Worm (Caenorhabditis elegans) whole organism, L4 larva: ENCODE results near the gene C49F5.13.

Source experiments
- D1046.2 ChIP-seq: fragments of 200-800 bp; sonication (Bioruptor generic); IDR thresholded peaks from 2 replicates; pipeline ENCODE4 v1.3.6; 2022; ENCODE audit warnings: missing genetic modification characterization, missing compliant biosample characterization
- F26F4.8 ChIP-seq: fragments of 200-800 bp; sonication (Bioruptor generic); conservative IDR thresholded peaks from 2 replicates; pipeline ENCODE4 v1.3.6; 2022; ENCODE audit warnings: missing genetic modification characterization, missing compliant biosample characterization
- F37D6.2 ChIP-seq: sonication (generic microtip); optimal IDR thresholded peaks from 2 replicates; lab custom pipeline; 2016; ENCODE audit warnings: mild to moderate bottlenecking, missing genetic modification characterization, missing compliant biosample characterization
- Y105C5A.15 ChIP-seq: fragments of 200-800 bp; sonication (Bioruptor generic); IDR thresholded peaks from 2 replicates; pipeline ENCODE4 v1.3.6; 2022; ENCODE audit warnings: missing genetic modification characterization, missing compliant biosample characterization
- Y5F2A.4 ChIP-seq: fragments of 200-800 bp; sonication (Bioruptor generic); optimal IDR thresholded peaks from 2 replicates; lab custom pipeline; 2018; ENCODE audit warnings: mild to moderate bottlenecking, missing genetic modification characterization, missing compliant biosample characterization
- ZK337.2 ChIP-seq: fragments of 200-800 bp; sonication (Bioruptor generic); IDR thresholded peaks from 2 replicates; pipeline ENCODE4 v1.3.6; 2022; ENCODE audit warnings: missing genetic modification reagents, missing genetic modification characterization, missing compliant biosample characterization
- aha-1 ChIP-seq: fragments of 150-350 bp; peaks from one replicate; lab custom pipeline; 2014; ENCODE audit warnings: missing biosample characterization, missing genetic modification characterization
- attf-4 ChIP-seq: sonication (generic microtip); optimal IDR thresholded peaks from 3 replicates; lab custom pipeline; 2017; ENCODE audit warnings: missing biosample characterization, missing genetic modification characterization
- ceh-28 ChIP-seq: fragments of 150-350 bp; optimal IDR thresholded peaks from 2 replicates; lab custom pipeline; 2014; ENCODE audit warnings: missing biosample characterization, missing genetic modification reagents, missing genetic modification characterization
- ceh-32 ChIP-seq: sonication (generic microtip); optimal IDR thresholded peaks from 2 replicates; lab custom pipeline; 2016; ENCODE audit warnings: mild to moderate bottlenecking, missing genetic modification characterization, missing compliant biosample characterization; ENCODE audit not compliant: poor library complexity
- ceh-62 ChIP-seq: sonication (generic microtip); optimal IDR thresholded peaks from 2 replicates; lab custom pipeline; 2017; ENCODE audit warnings: missing biosample characterization, missing genetic modification characterization
- ceh-82 ChIP-seq: sonication (generic microtip); optimal IDR thresholded peaks from 2 replicates; lab custom pipeline; 2017; ENCODE audit warnings: missing biosample characterization, missing genetic modification characterization
- cey-2 ChIP-seq: sonication (generic microtip); optimal IDR thresholded peaks from 3 replicates; lab custom pipeline; 2017; ENCODE audit warnings: missing genetic modification characterization, mild to moderate bottlenecking, missing compliant biosample characterization, antibody characterized with exemption, borderline replicate concordance; ENCODE audit not compliant: insufficient read depth
- ctbp-1 ChIP-seq: fragments of 200-800 bp; sonication (Bioruptor generic); IDR thresholded peaks from 2 replicates; pipeline ENCODE4 v1.3.6; 2022; ENCODE audit warnings: missing genetic modification reagents, missing genetic modification characterization, missing compliant biosample characterization
- daf-12 ChIP-seq: fragments of 150-350 bp; optimal IDR thresholded peaks from 2 replicates; lab custom pipeline; 2014; ENCODE audit warnings: missing biosample characterization, missing genetic modification reagents, missing genetic modification characterization
- daf-16 ChIP-seq, 3 experiments: sonication (generic microtip); optimal IDR thresholded peaks; 2 replicates each; lab custom pipeline; 2016 to 2017; ENCODE audit warnings: missing genetic modification characterization in 3 of 3, missing genetic modification reagents in 3 of 3, mild to moderate bottlenecking in 2 of 3, missing compliant biosample characterization in 2 of 3, missing biosample characterization in 1 of 3, moderate library complexity in 1 of 3
- daf-19 ChIP-seq: fragments of 200-800 bp; sonication (Bioruptor generic); conservative IDR thresholded peaks from 2 replicates; pipeline ENCODE4 v1.3.6; 2022; ENCODE audit warnings: missing genetic modification characterization, missing compliant biosample characterization
- daf-8 ChIP-seq: fragments of 200-800 bp; sonication (Bioruptor generic); IDR thresholded peaks from 2 replicates; pipeline ENCODE4 v1.3.6; 2022; ENCODE audit warnings: missing genetic modification characterization, missing compliant biosample characterization
- dmd-6 ChIP-seq: fragments of 200-800 bp; sonication (Bioruptor generic); IDR thresholded peaks from 2 replicates; pipeline ENCODE4 v1.3.6; 2022; ENCODE audit warnings: missing genetic modification reagents, missing genetic modification characterization, missing compliant biosample characterization
- dpl-1 ChIP-seq: fragments of 150-350 bp; optimal IDR thresholded peaks from 2 replicates; lab custom pipeline; 2014; ENCODE audit warnings: missing biosample characterization, missing genetic modification reagents, missing genetic modification characterization
- fos-1 ChIP-seq: fragments of 150-350 bp; optimal IDR thresholded peaks from 2 replicates; lab custom pipeline; 2014; ENCODE audit warnings: missing biosample characterization, missing genetic modification characterization
- hlh-11 ChIP-seq: fragments of 200-800 bp; sonication (Bioruptor generic); optimal IDR thresholded peaks from 2 replicates; lab custom pipeline; 2018; ENCODE audit warnings: mild to moderate bottlenecking, missing genetic modification characterization, missing compliant biosample characterization
- hlh-30 ChIP-seq: sonication (generic microtip); optimal IDR thresholded peaks from 2 replicates; lab custom pipeline; 2017; ENCODE audit warnings: antibody characterized with exemption, mild to moderate bottlenecking, missing genetic modification characterization, missing compliant biosample characterization; ENCODE audit not compliant: insufficient read depth
- jun-1 ChIP-seq: fragments of 150-350 bp; optimal IDR thresholded peaks from 2 replicates; lab custom pipeline; 2014; ENCODE audit warnings: missing biosample characterization, missing genetic modification reagents, missing genetic modification characterization
- lim-7 ChIP-seq: fragments of 200-800 bp; sonication (Bioruptor generic); IDR thresholded peaks from 2 replicates; pipeline ENCODE4 v1.3.6; 2022; ENCODE audit warnings: missing genetic modification characterization, missing compliant biosample characterization
- lin-29 ChIP-seq: fragments of 200-800 bp; sonication (Bioruptor generic); IDR thresholded peaks from 2 replicates; pipeline ENCODE4 v1.3.6; 2022; ENCODE audit warnings: missing genetic modification reagents, missing genetic modification characterization, missing compliant biosample characterization
- lir-3 ChIP-seq: sonication (generic microtip); optimal IDR thresholded peaks from 2 replicates; lab custom pipeline; 2016; ENCODE audit warnings: mild to moderate bottlenecking, missing genetic modification characterization, missing compliant biosample characterization
- madf-5 ChIP-seq, 2 experiments: fragments of 200-800 bp; sonication (Bioruptor generic); IDR thresholded peaks; 2 replicates each; pipeline ENCODE4 v1.3.6; 2022; ENCODE audit warnings: missing compliant biosample characterization in 2 of 2, missing genetic modification characterization in 2 of 2
- madf-9 ChIP-seq: fragments of 200-800 bp; sonication (Bioruptor generic); conservative IDR thresholded peaks from 2 replicates; pipeline ENCODE4 v1.3.6; 2022; ENCODE audit warnings: missing genetic modification reagents, missing genetic modification characterization, missing compliant biosample characterization
- mdl-1 ChIP-seq, 2 experiments: fragments of 150-350 bp in 1 of 2; sonication (generic microtip) in 1 of 2; optimal IDR thresholded peaks; 2 replicates each; lab custom pipeline; 2014 to 2017; ENCODE audit warnings: missing biosample characterization in 2 of 2, missing genetic modification characterization in 2 of 2
- mdt-29 ChIP-seq: fragments of 200-800 bp; sonication (Bioruptor generic); IDR thresholded peaks from 2 replicates; pipeline ENCODE4 v1.3.6; 2022; ENCODE audit warnings: missing genetic modification reagents, missing genetic modification characterization, missing compliant biosample characterization
- mes-2 ChIP-seq: sonication (generic microtip); optimal IDR thresholded peaks from 2 replicates; lab custom pipeline; 2016; ENCODE audit warnings: missing genotype, mild to moderate bottlenecking, missing genetic modification characterization, missing compliant biosample characterization; ENCODE audit not compliant: poor library complexity, severe bottlenecking
- mxl-3 ChIP-seq: fragments of 200-800 bp; sonication (Bioruptor generic); optimal IDR thresholded peaks from 2 replicates; lab custom pipeline; 2018; ENCODE audit warnings: mild to moderate bottlenecking, missing genetic modification characterization, missing compliant biosample characterization
- nhr-11 ChIP-seq: fragments of 150-350 bp; optimal IDR thresholded peaks from 2 replicates; lab custom pipeline; 2014; ENCODE audit warnings: missing biosample characterization, missing genetic modification characterization
- nhr-237 ChIP-seq: sonication (generic microtip); optimal IDR thresholded peaks from 2 replicates; lab custom pipeline; 2017; ENCODE audit warnings: missing biosample characterization, missing genetic modification characterization
- nhr-28 ChIP-seq: fragments of 150-350 bp; optimal IDR thresholded peaks from 2 replicates; lab custom pipeline; 2014; ENCODE audit warnings: missing biosample characterization, missing genetic modification characterization
- nhr-48 ChIP-seq: sonication (generic microtip); optimal IDR thresholded peaks from 2 replicates; lab custom pipeline; 2016; ENCODE audit warnings: mild to moderate bottlenecking, missing genetic modification characterization, missing compliant biosample characterization
- pha-4 ChIP-seq, 2 experiments: fragments of 150-350 bp in 1 of 2; fragments of 200-800 bp in 1 of 2; sonication (Bioruptor generic) in 1 of 2; IDR thresholded peaks in 1 of 2; optimal IDR thresholded peaks in 1 of 2; 2 replicates each; pipeline versions ENCODE4 v1.3.6 to Lab custom; 2014 to 2022; ENCODE audit warnings: missing genetic modification characterization in 2 of 2, missing genetic modification reagents in 2 of 2, missing biosample characterization in 1 of 2, missing compliant biosample characterization in 1 of 2
- php-3 ChIP-seq: fragments of 200-800 bp; sonication (Bioruptor generic); IDR thresholded peaks from 2 replicates; pipeline ENCODE4 v1.3.6; 2022; ENCODE audit warnings: missing genetic modification reagents, missing genetic modification characterization, missing compliant biosample characterization
- pqm-1 ChIP-seq: sonication (generic microtip); optimal IDR thresholded peaks from 2 replicates; lab custom pipeline; 2017; ENCODE audit warnings: missing biosample characterization, missing genetic modification characterization
- sdz-12 ChIP-seq: fragments of 200-800 bp; sonication (Bioruptor generic); optimal IDR thresholded peaks from 2 replicates; lab custom pipeline; 2018; ENCODE audit warnings: mild to moderate bottlenecking, missing genetic modification characterization, missing compliant biosample characterization
- skn-1 ChIP-seq: fragments of 150-350 bp; optimal IDR thresholded peaks from 2 replicates; lab custom pipeline; 2014; ENCODE audit warnings: missing biosample characterization, missing genetic modification characterization
- snpc-1.2 ChIP-seq: fragments of 200-800 bp; sonication (Bioruptor generic); IDR thresholded peaks from 2 replicates; pipeline ENCODE4 v1.3.6; 2022; ENCODE audit warnings: missing genetic modification reagents, missing genetic modification characterization, missing compliant biosample characterization
- spr-1 ChIP-seq: sonication (generic microtip); optimal IDR thresholded peaks from 2 replicates; lab custom pipeline; 2016; ENCODE audit warnings: mild to moderate bottlenecking, missing genetic modification characterization, missing compliant biosample characterization
- spr-3 ChIP-seq: fragments of 200-800 bp; sonication (Bioruptor generic); optimal IDR thresholded peaks from 2 replicates; lab custom pipeline; 2018; ENCODE audit warnings: mild to moderate bottlenecking, missing genetic modification characterization, missing compliant biosample characterization
- tag-97 ChIP-seq: fragments of 200-800 bp; sonication (Bioruptor generic); IDR thresholded peaks from 2 replicates; pipeline ENCODE4 v1.3.6; 2022; ENCODE audit warnings: missing genetic modification characterization, missing compliant biosample characterization
- vab-7 ChIP-seq: fragments of 200-800 bp; sonication (Bioruptor generic); IDR thresholded peaks from 2 replicates; pipeline ENCODE4 v1.3.6; 2022; ENCODE audit warnings: missing genetic modification reagents, missing genetic modification characterization, missing compliant biosample characterization
- zfp-2 ChIP-seq: sonication (generic microtip); optimal IDR thresholded peaks from 2 replicates; lab custom pipeline; 2016; ENCODE audit warnings: mild to moderate bottlenecking, missing genetic modification characterization, missing compliant biosample characterization
- ztf-7 ChIP-seq: fragments of 150-350 bp; optimal IDR thresholded peaks from 2 replicates; lab custom pipeline; 2014; ENCODE audit warnings: missing biosample characterization, missing genetic modification characterization

C49F5.13 gene

DNA sequence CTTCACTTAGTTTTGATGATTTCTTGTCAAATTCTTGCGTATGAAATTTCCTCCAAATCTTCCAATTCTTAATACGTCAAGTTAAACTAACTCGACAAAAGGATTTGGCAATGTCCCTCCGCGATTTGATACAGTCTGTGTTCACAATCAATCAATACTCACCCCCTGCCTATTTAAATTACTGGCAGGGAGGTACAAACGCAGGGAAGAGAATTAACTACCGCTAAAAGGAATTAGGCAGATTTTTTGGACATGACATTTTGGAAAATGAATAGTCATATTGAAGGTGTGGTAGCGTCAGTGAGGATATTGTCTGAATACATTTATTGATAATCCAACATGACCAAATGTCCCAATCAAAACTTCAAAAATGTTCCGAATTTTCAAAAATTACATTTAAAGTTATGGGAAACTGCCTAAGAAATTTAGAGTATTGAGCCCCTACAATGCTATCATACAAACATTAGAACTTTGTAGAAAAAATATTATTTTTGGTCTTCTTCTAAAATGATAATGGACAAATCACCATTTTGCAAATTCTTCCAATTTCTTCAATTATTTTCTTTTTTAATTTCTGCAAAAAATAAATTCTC lies 23.8 kb upstream of the C49F5.13 start (continued):
- peak; percentile 76 for TF ChIP-seq dpl-1
- TF ChIP-seq cey-2, result peak; percentile 55
- no peak for TF ChIP-seq ceh-62 (tag; lab: Kevin White, UChicago)
- peak; percentile 74 for TF ChIP-seq attf-4 (tag; lab: Kevin White, UChicago)
- TF ChIP-seq ceh-32 (tag; lab: Kevin White, UChicago), result peak; percentile 88
- TF ChIP-seq ZK337.2 (GFP tag; lab: Robert Waterston, UW), result peak; percentile 83
- no peak for TF ChIP-seq daf-12 (tag; lab: Kevin White, UChicago)
- peak; percentile 97 for TF ChIP-seq spr-1 (tag; lab: Kevin White, UChicago)
- peak; percentile 98 for TF ChIP-seq ctbp-1 (GFP tag; lab: Robert Waterston, UW)
- TF ChIP-seq dmd-6, result peak; percentile 97
- TF ChIP-seq mdt-29 (GFP tag; lab: Robert Waterston, UW), result peak; percentile 95
- peak; percentile 99 for TF ChIP-seq mes-2 (tag; lab: Kevin White, UChicago)
- TF ChIP-seq zfp-2, result peak; percentile 88
- peak; percentile 90 for TF ChIP-seq lir-3 (tag; lab: Kevin White, UChicago)
- peak; percentile 95 for TF ChIP-seq nhr-28 (tag; lab: Kevin White, UChicago)
- peak; percentile 97 for TF ChIP-seq hlh-11
- TF ChIP-seq nhr-48 (tag; lab: Kevin White, UChicago), result peak; percentile 98
- TF ChIP-seq spr-3 (GFP tag; lab: Kevin White, UChicago), result peak; percentile 98
- peak; percentile 89 for TF ChIP-seq lin-29 (GFP tag; lab: Robert Waterston, UW)
- peak; percentile 97 for TF ChIP-seq madf-9 (GFP tag; lab: Robert Waterston, UW)
- TF ChIP-seq F37D6.2 (tag; lab: Kevin White, UChicago), result peak; percentile 99
- TF ChIP-seq pha-4 (GFP tag; IDR thresholded peaks at IDR 0.05; lab: Robert Waterston, UW), result peak; percentile 97
- peak; percentile 78 for TF ChIP-seq pha-4 (tag; optimal IDR thresholded peaks at IDR 0.05; lab: Kevin White, UChicago)
- TF ChIP-seq tag-97, result no peak
- peak; percentile 100 for TF ChIP-seq aha-1 (tag; lab: Kevin White, UChicago)
- TF ChIP-seq F26F4.8 (GFP tag; lab: Robert Waterston, UW), result no peak
- peak; percentile 53 to 92; a peak in 3 of 4 replicates for TF ChIP-seq madf-5 (GFP tag; IDR thresholded peaks at IDR 0.05; lab: Robert Waterston, UW)
- peak; percentile 96 for TF ChIP-seq daf-19 (GFP tag; lab: Robert Waterston, UW)
- TF ChIP-seq vab-7, result peak; percentile 87
- TF ChIP-seq php-3, result peak; percentile 96
- peak; percentile 75 for TF ChIP-seq Y105C5A.15 (GFP tag; lab: Robert Waterston, UW)
- peak; percentile 91 for TF ChIP-seq sdz-12 (GFP tag; lab: Kevin White, UChicago)
- TF ChIP-seq ceh-82 (tag; lab: Kevin White, UChicago), result peak; percentile 66
- no peak for TF ChIP-seq lim-7
- TF ChIP-seq fos-1 (tag; lab: Kevin White, UChicago), result peak; percentile 85
- peak; percentile 92 for TF ChIP-seq mxl-3 (GFP tag; lab: Kevin White, UChicago)
- TF ChIP-seq nhr-11, result peak; percentile 99
- TF ChIP-seq jun-1 (tag; lab: Kevin White, UChicago), result peak; percentile 99
- peak; percentile 91 for TF ChIP-seq Y5F2A.4 (GFP tag; lab: Kevin White, UChicago)
- peak; percentile 97 for TF ChIP-seq ztf-7
- peak; percentile 89; the same call in 1 of the 2 replicates for TF ChIP-seq D1046.2
- TF ChIP-seq snpc-1.2 (GFP tag; lab: Robert Waterston, UW), result no peak; the same call in 1 of the 2 replicates
- peak; percentile 90 for TF ChIP-seq nhr-237
- TF ChIP-seq hlh-30 (tag; lab: Kevin White, UChicago), result peak; percentile 94
- peak; percentile 96 to 98 for TF ChIP-seq daf-16 (GFP tag; optimal IDR thresholded peaks at IDR 0.05; lab: Kevin White, UChicago)
- peak; percentile 93 for TF ChIP-seq daf-16 (tag; optimal IDR thresholded peaks at IDR 0.05; lab: Kevin White, UChicago)
- peak; percentile 99 for TF ChIP-seq ceh-28 (tag; lab: Kevin White, UChicago)
- TF ChIP-seq skn-1 (tag; lab: Kevin White, UChicago), result no peak
- peak; percentile 68 for TF ChIP-seq pqm-1
- TF ChIP-seq mdl-1 (tag; optimal IDR thresholded peaks at IDR 0.05; lab: Kevin White, UChicago), result peak; percentile 90 to 92
- TF ChIP-seq daf-8, result no peak
